Fruit fly (Drosophila melanogaster) whole organism, prepupa: ENCODE measurements around the gene CG34434.

Experiments
- CG11762 ChIP-seq: fragments of 200-800 bp; sonication (Bioruptor generic); optimal IDR thresholded peaks from 3 replicates; lab custom pipeline; 2016; ENCODE audit warnings: missing biosample characterization, missing genetic modification characterization; ENCODE audit not compliant: insufficient read depth
- CG1621 ChIP-seq: fragments of 200-800 bp; sonication (Bioruptor generic); optimal IDR thresholded peaks from 3 replicates; lab custom pipeline; 2018; ENCODE audit warnings: missing biosample characterization, mild to moderate bottlenecking, missing genetic modification characterization
- CG6163 ChIP-seq: fragments of 200-800 bp; sonication (Bioruptor generic); IDR thresholded peaks from 3 replicates; pipeline ENCODE4 v1.3.6; 2022; ENCODE audit warnings: missing biosample characterization, missing genetic modification characterization
- CG6276 ChIP-seq: fragments of 200-800 bp; sonication (Bioruptor generic); optimal IDR thresholded peaks from 2 replicates; lab custom pipeline; 2017; ENCODE audit warnings: missing biosample characterization, mild to moderate bottlenecking, missing genetic modification characterization
- CG6808 ChIP-seq: fragments of 200-800 bp; sonication (Bioruptor generic); optimal IDR thresholded peaks from 3 replicates; lab custom pipeline; 2017; ENCODE audit warnings: missing biosample characterization, missing genetic modification characterization, mild to moderate bottlenecking, moderate library complexity, missing genetic modification reagents
- CG7368 ChIP-seq: fragments of 200-800 bp; sonication (Bioruptor generic); optimal IDR thresholded peaks from 3 replicates; lab custom pipeline; 2016; ENCODE audit warnings: missing biosample characterization, missing genetic modification characterization
- CG9139 ChIP-seq: fragments of 200-800 bp; sonication (Bioruptor generic); optimal IDR thresholded peaks from 3 replicates; lab custom pipeline; 2017; ENCODE audit warnings: missing biosample characterization, mild to moderate bottlenecking, missing genetic modification characterization
- Ets96B ChIP-seq: fragments of 200-800 bp; optimal IDR thresholded peaks from 2 replicates; lab custom pipeline; 2019; ENCODE audit warnings: missing biosample characterization, mild to moderate bottlenecking, missing genetic modification characterization, moderate library complexity
- Hr38 ChIP-seq: sonication (Bioruptor generic); optimal IDR thresholded peaks from 2 replicates; lab custom pipeline; 2016; ENCODE audit warnings: missing biosample characterization, missing genetic modification characterization
- acj6 ChIP-seq: fragments of 200-800 bp; sonication (Bioruptor generic); optimal IDR thresholded peaks from 3 replicates; lab custom pipeline; 2016; ENCODE audit warnings: missing biosample characterization, missing genetic modification characterization
- cyc ChIP-seq: fragments of 200-800 bp; sonication (Bioruptor generic); optimal IDR thresholded peaks from 3 replicates; lab custom pipeline; 2016; ENCODE audit warnings: missing biosample characterization, missing genetic modification characterization
- fkh ChIP-seq: fragments of 200-800 bp; sonication (Bioruptor generic); optimal IDR thresholded peaks from 3 replicates; lab custom pipeline; 2017; ENCODE audit warnings: missing biosample characterization, mild to moderate bottlenecking, missing genetic modification characterization, moderate library complexity
- lz ChIP-seq: fragments of 200-800 bp; sonication (Bioruptor generic); optimal IDR thresholded peaks from 3 replicates; lab custom pipeline; 2016; ENCODE audit warnings: missing biosample characterization, missing genetic modification characterization
- ss ChIP-seq, 2 experiments: fragments of 200-800 bp; sonication (Bioruptor generic); optimal IDR thresholded peaks; 2 replicates in 1 of 2; 3 replicates in 1 of 2; lab custom pipeline; 2017 to 2018; ENCODE audit warnings: mild to moderate bottlenecking in 2 of 2, missing biosample characterization in 2 of 2, missing genetic modification characterization in 2 of 2, moderate library complexity in 1 of 2

dm6 chrX:5636529-5637099, 20.4 kb upstream of the CG34434 start:
- TF ChIP-seq CG6808 (GFP tag; lab: Kevin White, UChicago): no peak
- no peak for TF ChIP-seq CG6163
- TF ChIP-seq cyc (GFP tag; lab: Kevin White, UChicago): no peak
- no peak for TF ChIP-seq CG1621 (tag; lab: Kevin White, UChicago)
- no peak for TF ChIP-seq Hr38
- no peak for TF ChIP-seq acj6
- TF ChIP-seq CG11762: no peak
- TF ChIP-seq CG6276 (GFP tag; lab: Kevin White, UChicago): no peak
- no peak for TF ChIP-seq Ets96B
- TF ChIP-seq lz (GFP tag; lab: Kevin White, UChicago): no peak
- TF ChIP-seq CG9139 (GFP tag; lab: Kevin White, UChicago): no peak
- TF ChIP-seq ss (GFP tag; optimal IDR thresholded peaks at IDR 0.05; lab: Kevin White, UChicago): no peak
- TF ChIP-seq fkh: no peak
- TF ChIP-seq CG7368 (GFP tag; lab: Kevin White, UChicago): no peak
